Worm (Caenorhabditis elegans) whole organism, L1 larva: Measurements from ENCODE around the gene rpl-39.
A peak's percentile ranks its signal among the peaks of the same experiment; 100 is the strongest.

Experiments
- ama-1 ChIP-seq: fragments of 150-350 bp; optimal IDR thresholded peaks from 2 replicates; lab custom pipeline; 2014
- blmp-1 ChIP-seq: fragments of 150-350 bp; optimal IDR thresholded peaks from 2 replicates; lab custom pipeline; 2014; ENCODE audit warnings: missing biosample characterization, missing genetic modification characterization
- nhr-237 ChIP-seq: fragments of 150-350 bp; optimal IDR thresholded peaks from 2 replicates; lab custom pipeline; 2014; ENCODE audit warnings: missing biosample characterization, missing genetic modification characterization
- nhr-28 ChIP-seq: fragments of 150-350 bp; optimal IDR thresholded peaks from 2 replicates; lab custom pipeline; 2014; ENCODE audit warnings: missing biosample characterization, missing genetic modification characterization
- nhr-71 ChIP-seq: sonication (generic microtip); optimal IDR thresholded peaks from 2 replicates; lab custom pipeline; 2016; ENCODE audit warnings: mild to moderate bottlenecking, missing genetic modification characterization, moderate library complexity, missing compliant biosample characterization
- snpc-4 ChIP-seq: fragments of 150-350 bp; optimal IDR thresholded peaks from 2 replicates; lab custom pipeline; 2014; ENCODE audit warnings: missing biosample characterization, missing genetic modification characterization
- zag-1 ChIP-seq: fragments of 150-350 bp; optimal IDR thresholded peaks from 2 replicates; lab custom pipeline; 2014; ENCODE audit warnings: missing biosample characterization, missing genetic modification characterization

DNA sequence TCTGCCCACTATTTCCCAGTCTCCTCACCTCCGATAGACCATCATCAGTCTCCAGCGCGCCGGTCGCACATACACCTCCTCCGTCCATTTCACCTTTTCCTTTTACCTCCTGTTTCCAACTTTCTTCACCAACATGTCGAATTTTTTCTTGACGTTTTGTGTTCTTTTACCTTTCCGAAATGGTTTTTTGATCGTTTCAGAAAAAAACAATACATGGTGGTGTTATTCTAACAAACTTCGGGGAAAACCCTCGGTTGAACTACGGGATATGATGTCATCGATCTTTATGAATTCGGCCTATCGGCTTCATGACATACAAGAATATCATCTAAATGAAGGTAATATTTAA is 47.2 kb downstream of the rpl-39 start, which contains the start of gene Y97E10C.1:
- TF ChIP-seq nhr-71 (tag; lab: Kevin White, UChicago) = no peak
- no peak for TF ChIP-seq snpc-4 (tag; lab: Kevin White, UChicago)
- TF ChIP-seq nhr-28 = no peak
- no peak for TF ChIP-seq ama-1 (lab: Kevin White, UChicago)
- TF ChIP-seq nhr-237 = no peak
- TF ChIP-seq blmp-1 (tag; lab: Kevin White, UChicago) = peak; percentile 79
- no peak for TF ChIP-seq zag-1 (tag; lab: Kevin White, UChicago)
